Worm (Caenorhabditis elegans) whole organism, L1 larva: ENCODE measurements around the gene tdc-1.
A peak's percentile ranks its signal among the peaks of the same experiment; 100 is the strongest.

ENCODE experiments used
- alr-1 ChIP-seq: fragments of 200-800 bp; sonication (Bioruptor generic); optimal IDR thresholded peaks from 2 replicates; lab custom pipeline; 2018; ENCODE audit warnings: borderline replicate concordance, mild to moderate bottlenecking, missing genetic modification characterization, missing compliant biosample characterization
- blmp-1 ChIP-seq: fragments of 150-350 bp; optimal IDR thresholded peaks from 2 replicates; lab custom pipeline; 2014; ENCODE audit warnings: missing biosample characterization, missing genetic modification characterization
- ceh-88 ChIP-seq: fragments of 200-800 bp; sonication (Bioruptor generic); IDR thresholded peaks from 2 replicates; pipeline ENCODE4 v1.3.6; 2022; ENCODE audit warnings: missing genetic modification characterization, missing compliant biosample characterization
- dsc-1 ChIP-seq: sonication (generic microtip); optimal IDR thresholded peaks from 2 replicates; lab custom pipeline; 2016; ENCODE audit warnings: mild to moderate bottlenecking, missing genetic modification characterization, missing compliant biosample characterization
- efl-1 ChIP-seq, 4 experiments: fragments of 150-350 bp; optimal IDR thresholded peaks in 3 of 4; peaks in 1 of 4; 1 replicate in 1 of 4; 2 replicates in 3 of 4; lab custom pipeline; 2014; ENCODE audit warnings: missing biosample characterization in 2 of 4, missing genetic modification characterization in 2 of 4, missing genetic modification reagents in 2 of 4
- egl-13 ChIP-seq: sonication (generic microtip); optimal IDR thresholded peaks from 2 replicates; lab custom pipeline; 2016; ENCODE audit warnings: missing genotype, missing genetic modification reagents, missing genetic modification characterization, missing compliant biosample characterization
- egl-27 ChIP-seq, 2 experiments: fragments of 150-350 bp in 1 of 2; sonication (generic microtip); optimal IDR thresholded peaks; 3 replicates each; lab custom pipeline; 2017 to 2018; ENCODE audit warnings: missing biosample characterization in 2 of 2, missing genetic modification characterization in 2 of 2, missing genetic modification reagents in 2 of 2
- elt-3 ChIP-seq, 6 experiments: fragments of 150-350 bp in 1 of 6; sonication (generic microtip); optimal IDR thresholded peaks; 2 replicates each; lab custom pipeline; 2017 to 2018; ENCODE audit warnings: missing biosample characterization in 6 of 6, missing genetic modification characterization in 6 of 6, inconsistent platforms in 1 of 6
- ets-5 ChIP-seq: fragments of 200-800 bp; sonication (Bioruptor generic); IDR thresholded peaks from 2 replicates; pipeline ENCODE4 v1.3.6; 2022; ENCODE audit warnings: missing genetic modification characterization, missing compliant biosample characterization
- fkh-4 ChIP-seq: sonication (generic microtip); optimal IDR thresholded peaks from 2 replicates; lab custom pipeline; 2016; ENCODE audit warnings: missing compliant biosample characterization, missing genetic modification characterization, borderline replicate concordance
- fkh-8 ChIP-seq: sonication (generic microtip); optimal IDR thresholded peaks from 2 replicates; lab custom pipeline; 2016; ENCODE audit warnings: mild to moderate bottlenecking, missing genetic modification characterization, missing compliant biosample characterization
- grh-1 ChIP-seq: fragments of 200-800 bp; sonication (Bioruptor generic); IDR thresholded peaks from 2 replicates; pipeline ENCODE4 v1.3.6; 2022; ENCODE audit warnings: missing genetic modification reagents, missing genetic modification characterization, missing compliant biosample characterization
- hlh-17 ChIP-seq: fragments of 200-800 bp; sonication (Bioruptor generic); optimal IDR thresholded peaks from 2 replicates; lab custom pipeline; 2018; ENCODE audit warnings: missing genetic modification characterization, mild to moderate bottlenecking, missing compliant biosample characterization, moderate library complexity, borderline replicate concordance
- irx-1 ChIP-seq: sonication (generic microtip); optimal IDR thresholded peaks from 2 replicates; lab custom pipeline; 2016; ENCODE audit warnings: missing genetic modification characterization, missing compliant biosample characterization
- lin-14 ChIP-seq: fragments of 200-800 bp; sonication (Bioruptor generic); optimal IDR thresholded peaks from 2 replicates; lab custom pipeline; 2018; ENCODE audit warnings: mild to moderate bottlenecking, missing genetic modification characterization, moderate library complexity, missing compliant biosample characterization
- lin-15B ChIP-seq: fragments of 150-350 bp; sonication (generic microtip); optimal IDR thresholded peaks from 3 replicates; lab custom pipeline; 2014; ENCODE audit warnings: missing biosample characterization, missing genetic modification characterization
- lin-35 ChIP-seq, 2 experiments: fragments of 150-350 bp; optimal IDR thresholded peaks; 2 replicates each; lab custom pipeline; 2014; ENCODE audit warnings: missing biosample characterization in 2 of 2, missing genetic modification characterization in 2 of 2, missing genetic modification reagents in 2 of 2
- mab-9 ChIP-seq: fragments of 200-800 bp; sonication (Bioruptor generic); IDR thresholded peaks from 2 replicates; pipeline ENCODE4 v1.3.6; 2022; ENCODE audit warnings: missing genetic modification reagents, missing genetic modification characterization, missing compliant biosample characterization
- mdl-1 ChIP-seq, 2 experiments: fragments of 150-350 bp; optimal IDR thresholded peaks; 2 replicates each; lab custom pipeline; 2014 to 2017; ENCODE audit warnings: missing biosample characterization in 2 of 2, missing genetic modification characterization in 2 of 2, inconsistent platforms in 1 of 2
- mep-1 ChIP-seq: fragments of 150-350 bp; optimal IDR thresholded peaks from 2 replicates; lab custom pipeline; 2014; ENCODE audit warnings: missing biosample characterization, missing genetic modification characterization
- nhr-11 ChIP-seq: fragments of 150-350 bp; optimal IDR thresholded peaks from 2 replicates; lab custom pipeline; 2014; ENCODE audit warnings: missing biosample characterization, missing genetic modification characterization
- nhr-12 ChIP-seq: sonication (generic microtip); optimal IDR thresholded peaks from 2 replicates; lab custom pipeline; 2017; ENCODE audit warnings: missing biosample characterization, missing genetic modification characterization
- nhr-19 ChIP-seq: fragments of 200-800 bp; sonication (Bioruptor generic); conservative IDR thresholded peaks from 2 replicates; pipeline ENCODE4 v1.3.6; 2022; ENCODE audit warnings: missing genetic modification characterization, missing compliant biosample characterization
- nhr-20 ChIP-seq: sonication (generic microtip); optimal IDR thresholded peaks from 2 replicates; lab custom pipeline; 2016; ENCODE audit warnings: mild to moderate bottlenecking, missing genetic modification characterization, missing compliant biosample characterization
- nhr-28 ChIP-seq: fragments of 150-350 bp; optimal IDR thresholded peaks from 2 replicates; lab custom pipeline; 2014; ENCODE audit warnings: missing biosample characterization, missing genetic modification characterization
- nhr-71 ChIP-seq: sonication (generic microtip); optimal IDR thresholded peaks from 2 replicates; lab custom pipeline; 2016; ENCODE audit warnings: mild to moderate bottlenecking, missing genetic modification characterization, moderate library complexity, missing compliant biosample characterization
- nhr-85 ChIP-seq: sonication (generic microtip); peaks from one replicate; lab custom pipeline; 2016; ENCODE audit warnings: missing genetic modification characterization, inconsistent platforms, missing compliant biosample characterization
- nhr-90 ChIP-seq: sonication (generic microtip); optimal IDR thresholded peaks from 2 replicates; lab custom pipeline; 2016; ENCODE audit warnings: mild to moderate bottlenecking, missing genetic modification characterization, missing compliant biosample characterization; ENCODE audit not compliant: poor library complexity
- pax-3 ChIP-seq: fragments of 200-800 bp; sonication (Bioruptor generic); optimal IDR thresholded peaks from 2 replicates; lab custom pipeline; 2018; ENCODE audit warnings: mild to moderate bottlenecking, missing genetic modification characterization, moderate library complexity, missing compliant biosample characterization
- snu-23 ChIP-seq: sonication (generic microtip); optimal IDR thresholded peaks from 2 replicates; lab custom pipeline; 2016; ENCODE audit warnings: missing genetic modification characterization, missing compliant biosample characterization
- sup-37 ChIP-seq: fragments of 200-800 bp; sonication (Bioruptor generic); optimal IDR thresholded peaks from 2 replicates; lab custom pipeline; 2018; ENCODE audit warnings: mild to moderate bottlenecking, missing genetic modification characterization, missing compliant biosample characterization
- tbx-2 ChIP-seq: sonication (generic microtip); optimal IDR thresholded peaks from 2 replicates; lab custom pipeline; 2016; ENCODE audit warnings: missing genetic modification characterization, missing compliant biosample characterization
- unc-130 ChIP-seq: fragments of 150-350 bp; optimal IDR thresholded peaks from 2 replicates; lab custom pipeline; 2017; ENCODE audit warnings: missing biosample characterization, missing genetic modification characterization, inconsistent platforms
- unc-62 ChIP-seq: fragments of 150-350 bp; optimal IDR thresholded peaks from 2 replicates; lab custom pipeline; 2014; ENCODE audit warnings: missing biosample characterization, missing genetic modification reagents, missing genetic modification characterization
- unc-98 ChIP-seq: fragments of 200-800 bp; sonication (Bioruptor generic); IDR thresholded peaks from 2 replicates; pipeline ENCODE4 v1.3.6; 2022; ENCODE audit warnings: missing genetic modification characterization, missing compliant biosample characterization
- xbp-1 ChIP-seq: sonication (generic microtip); optimal IDR thresholded peaks from 2 replicates; lab custom pipeline; 2016; ENCODE audit warnings: missing genetic modification characterization, missing compliant biosample characterization
- zag-1 ChIP-seq: fragments of 150-350 bp; optimal IDR thresholded peaks from 2 replicates; lab custom pipeline; 2014; ENCODE audit warnings: missing biosample characterization, missing genetic modification characterization

Gene tdc-1

DNA sequence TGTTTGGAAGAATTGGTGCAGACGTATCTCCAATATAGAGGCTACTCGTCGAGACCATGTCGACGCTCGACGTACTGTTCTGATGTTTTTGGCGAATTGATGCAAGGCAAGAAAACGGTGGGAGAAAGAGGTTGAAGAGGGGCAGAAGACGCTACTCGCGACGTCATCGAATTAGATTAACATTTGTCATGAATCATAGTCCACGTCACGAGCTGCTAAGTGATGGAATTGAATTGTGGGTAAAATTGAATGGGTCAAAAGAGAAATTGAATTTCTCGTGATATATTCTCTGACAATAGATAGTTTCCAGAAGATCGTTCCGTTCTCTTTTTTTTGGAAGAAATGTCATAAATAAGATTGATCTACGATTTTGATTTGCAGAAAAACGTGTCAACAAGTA lies 10.7 kb upstream of the tdc-1 start:
- TF ChIP-seq unc-130 (tag; lab: Kevin White, UChicago) (peak; percentile 20), lin-14 (GFP tag; lab: Kevin White, UChicago) (peak; percentile 54), dsc-1 (no peak), unc-98 (GFP tag; lab: Robert Waterston, UW) (no peak), lin-35 (GFP tag; optimal IDR thresholded peaks at IDR 0.05; lab: Kevin White, UChicago) (peak in 1 of 2 experiments; percentile 36), nhr-71 (peak; percentile 51), snu-23 (GFP tag; lab: Kevin White, UChicago) (peak; percentile 43), elt-3 (tag; optimal IDR thresholded peaks at IDR 0.05; lab: Kevin White, UChicago) (peak in 1 of 6 experiments; percentile 31), efl-1 (optimal IDR thresholded peaks at IDR 0.05; lab: Kevin White, UChicago) (no peak), efl-1 (GFP tag; optimal IDR thresholded peaks at IDR 0.05 in 1 of 2; lab: Kevin White, UChicago) (peak in 1 of 2 experiments; percentile 16), nhr-85 (peak; percentile 94), xbp-1 (tag; lab: Kevin White, UChicago) (no peak), nhr-20 (tag; lab: Kevin White, UChicago) (peak; percentile 41), nhr-12 (no peak), ceh-88 (GFP tag; lab: Robert Waterston, UW) (no peak), unc-62 (GFP tag; lab: Kevin White, UChicago) (no peak), egl-13 (tag; lab: Kevin White, UChicago) (no peak), sup-37 (GFP tag; lab: Kevin White, UChicago) (no peak), blmp-1 (tag; lab: Kevin White, UChicago) (peak; percentile 36), egl-27 (tag; optimal IDR thresholded peaks at IDR 0.05; lab: Kevin White, UChicago) (no peak), nhr-11 (tag; lab: Kevin White, UChicago) (no peak), fkh-8 (tag; lab: Kevin White, UChicago) (no peak)
- TF ChIP-seq, all 84 proteins: peak for 10

- TF ChIP-seq mep-1 (no peak), nhr-90 (peak; percentile 15), tbx-2 (peak; percentile 31), nhr-71 (peak; percentile 50), efl-1 (optimal IDR thresholded peaks at IDR 0.05; lab: Kevin White, UChicago) (no peak), efl-1 (GFP tag; optimal IDR thresholded peaks at IDR 0.05 in 1 of 2; lab: Kevin White, UChicago) (peak in 1 of 2 experiments; percentile 84), elt-3 (tag; optimal IDR thresholded peaks at IDR 0.05; lab: Kevin White, UChicago) (peak in 1 of 6 experiments; percentile 52), lin-14 (GFP tag; lab: Kevin White, UChicago) (peak; percentile 55), blmp-1 (tag; lab: Kevin White, UChicago) (peak; percentile 63), ets-5 (GFP tag; lab: Robert Waterston, UW) (no peak), nhr-85 (peak; percentile 86), grh-1 (GFP tag; lab: Robert Waterston, UW) (0 out of 2 replicates have a peak, but pooled peaks have one; percentile 33), mdl-1 (tag; optimal IDR thresholded peaks at IDR 0.05; lab: Kevin White, UChicago) (peak in 1 of 2 experiments; percentile 33), lin-15B (tag; lab: Kevin White, UChicago) (no peak), lin-35 (GFP tag; optimal IDR thresholded peaks at IDR 0.05; lab: Kevin White, UChicago) (peak in 1 of 2 experiments; percentile 13), hlh-17 (GFP tag; lab: Kevin White, UChicago) (no peak), pax-3 (no peak), alr-1 (tag; lab: Kevin White, UChicago) (no peak), nhr-20 (tag; lab: Kevin White, UChicago) (peak; percentile 64)
- TF ChIP-seq, all 84 proteins: peak for 12
Observed at ce11 chrII:8263562-8263961, 6.8 kb upstream of the tdc-1 start.

DNA sequence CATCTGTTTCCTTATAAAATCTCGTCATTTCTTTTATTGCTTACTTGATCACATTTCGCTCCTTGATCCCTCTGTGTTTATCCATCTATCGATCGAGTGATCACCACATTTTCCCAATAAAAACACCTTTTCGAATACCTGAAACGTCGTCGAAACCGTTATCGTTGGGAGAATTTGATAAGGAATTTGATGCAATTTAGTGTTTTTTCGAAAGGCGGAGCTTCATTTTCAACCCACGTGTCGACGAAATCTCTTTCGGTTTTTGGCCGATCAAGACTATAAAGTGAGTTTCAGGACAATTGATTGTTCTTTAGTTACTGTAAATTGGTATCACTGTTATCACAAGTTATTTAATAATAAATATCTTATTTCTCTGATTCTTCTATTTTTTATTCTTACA lies 5.8 kb upstream of the tdc-1 start, which contains the start of gene srdh-1:
Gene srdh-1, plus strand, starts transcription at position 43 of the 400 bp plus-strand sequence.
- no peak for TF ChIP-seq efl-1 (optimal IDR thresholded peaks at IDR 0.05; lab: Kevin White, UChicago)
- peak in 1 of 2 experiments; percentile 51 for TF ChIP-seq efl-1 (GFP tag; optimal IDR thresholded peaks at IDR 0.05 in 1 of 2; lab: Kevin White, UChicago)
- TF ChIP-seq lin-14 (GFP tag; lab: Kevin White, UChicago): peak; percentile 27
- TF ChIP-seq nhr-19 (GFP tag; lab: Robert Waterston, UW): no peak
- no peak for TF ChIP-seq nhr-28 (tag; lab: Kevin White, UChicago)
- TF ChIP-seq irx-1 (tag; lab: Kevin White, UChicago): no peak
- TF ChIP-seq nhr-20 (tag; lab: Kevin White, UChicago): peak; percentile 33
- TF ChIP-seq fkh-8 (tag; lab: Kevin White, UChicago): no peak
- no peak for TF ChIP-seq unc-62 (GFP tag; lab: Kevin White, UChicago)
- TF ChIP-seq fkh-4 (tag; lab: Kevin White, UChicago): no peak
- TF ChIP-seq snu-23 (GFP tag; lab: Kevin White, UChicago): no peak
- TF ChIP-seq nhr-85: peak; percentile 81
- peak; percentile 35 for TF ChIP-seq nhr-71
- TF ChIP-seq elt-3 (tag; optimal IDR thresholded peaks at IDR 0.05; lab: Kevin White, UChicago): peak in 4 of 6 experiments; percentile 40 to 71 (median 64)
- no peak for TF ChIP-seq zag-1
- TF ChIP-seq mab-9: no peak
- peak in 1 of 2 experiments; percentile 16 for TF ChIP-seq mdl-1 (tag; optimal IDR thresholded peaks at IDR 0.05; lab: Kevin White, UChicago)
- peak; percentile 46 for TF ChIP-seq blmp-1 (tag; lab: Kevin White, UChicago)
